Worm (Caenorhabditis elegans): ENCODE results near the gene F58G6.3.

DNA sequence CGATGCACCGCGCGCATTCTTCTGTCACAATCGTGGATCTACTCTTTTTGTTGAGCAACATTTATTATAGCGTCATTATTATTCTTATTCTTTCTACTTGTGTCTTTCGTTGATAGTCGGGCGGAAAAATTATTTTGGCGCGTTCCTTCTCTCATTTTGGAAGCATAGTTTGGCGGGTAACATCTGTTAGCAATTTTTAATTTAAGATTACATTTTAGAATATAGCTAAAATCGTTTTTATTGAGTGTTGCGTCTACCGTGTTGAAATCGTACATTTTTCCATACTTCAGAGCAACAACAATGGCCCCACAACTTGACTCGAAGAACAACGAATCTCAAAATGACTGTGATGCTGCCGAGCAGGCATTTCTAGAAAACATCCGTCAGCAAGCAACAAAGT lies 37.3 kb downstream of the F58G6.3 start, which contains the start of gene sdz-36:
- TF ChIP-seq ceh-16 (tag; optimal IDR thresholded peaks at IDR 0.05) (no peak), sma-9 (GFP tag; optimal IDR thresholded peaks at IDR 0.05) (no peak), sma-9 (tag; optimal IDR thresholded peaks at IDR 0.05) (no peak), mab-5 (tag; optimal IDR thresholded peaks at IDR 0.05) (no peak), unc-62 (GFP tag; optimal IDR thresholded peaks at IDR 0.05) (no peak), egl-27 (tag; optimal IDR thresholded peaks at IDR 0.05) (no peak), lin-13 (GFP tag; optimal IDR thresholded peaks at IDR 0.05) (no peak), nhr-11 (tag; optimal IDR thresholded peaks at IDR 0.05) (no peak), mdl-1 (tag; optimal IDR thresholded peaks at IDR 0.05) (no peak), ama-1 (optimal IDR thresholded peaks at IDR 0.05) (no peak), C34F6.9 (tag; optimal IDR thresholded peaks at IDR 0.05) (no peak), ztf-11 (tag; optimal IDR thresholded peaks at IDR 0.05) (no peak)

Measured in whole organism, L2 larva.